Worm (Caenorhabditis elegans) whole organism, late embryonic: ENCODE data around the gene F34H10.1.

Experiments
- C08G9.2 ChIP-seq: sonication (generic microtip); optimal IDR thresholded peaks from 2 replicates; lab custom pipeline; 2016; ENCODE audit warnings: mild to moderate bottlenecking, missing genetic modification characterization, moderate library complexity, missing compliant biosample characterization
- F13H6.1 ChIP-seq: sonication (generic microtip); optimal IDR thresholded peaks from 2 replicates; lab custom pipeline; 2016; ENCODE audit warnings: missing genetic modification characterization, missing compliant biosample characterization
- T23F11.4 ChIP-seq: fragments of 200-800 bp; sonication (Bioruptor generic); optimal IDR thresholded peaks from 2 replicates; lab custom pipeline; 2018; ENCODE audit warnings: mild to moderate bottlenecking, missing genetic modification characterization, missing compliant biosample characterization
- Y22D7AL.16 ChIP-seq: sonication (generic microtip); optimal IDR thresholded peaks from 2 replicates; lab custom pipeline; 2016; ENCODE audit warnings: missing genetic modification characterization, missing compliant biosample characterization
- ama-1 ChIP-seq: fragments of 150-350 bp; optimal IDR thresholded peaks from 2 replicates; lab custom pipeline; 2014
- ceh-45 ChIP-seq: fragments of 200-800 bp; sonication (Bioruptor generic); IDR thresholded peaks from 2 replicates; pipeline ENCODE4 v1.3.6; 2022; ENCODE audit warnings: missing genetic modification reagents, missing genetic modification characterization, missing compliant biosample characterization
- che-1 ChIP-seq: sonication (generic microtip); optimal IDR thresholded peaks from 2 replicates; lab custom pipeline; 2016; ENCODE audit warnings: mild to moderate bottlenecking, missing genetic modification characterization, missing compliant biosample characterization
- ets-4 ChIP-seq: sonication (generic microtip); optimal IDR thresholded peaks from 2 replicates; lab custom pipeline; 2016; ENCODE audit warnings: missing genetic modification characterization, missing compliant biosample characterization
- fkh-6 ChIP-seq: sonication (generic microtip); optimal IDR thresholded peaks from 2 replicates; lab custom pipeline; 2016; ENCODE audit warnings: missing genetic modification characterization, missing compliant biosample characterization
- hlh-13 ChIP-seq: fragments of 200-800 bp; sonication (Bioruptor generic); optimal IDR thresholded peaks from 2 replicates; lab custom pipeline; 2018; ENCODE audit warnings: mild to moderate bottlenecking, missing genetic modification characterization, missing compliant biosample characterization
- pag-3 ChIP-seq: sonication (generic microtip); optimal IDR thresholded peaks from 2 replicates; lab custom pipeline; 2016; ENCODE audit warnings: missing compliant biosample characterization, missing genetic modification characterization, borderline replicate concordance
- pha-4 ChIP-seq: fragments of 150-350 bp; optimal IDR thresholded peaks from 2 replicates; lab custom pipeline; 2018; ENCODE audit warnings: missing biosample characterization, missing genetic modification reagents, missing genetic modification characterization
- pqm-1 ChIP-seq: sonication (generic microtip); optimal IDR thresholded peaks from 2 replicates; lab custom pipeline; 2016; ENCODE audit warnings: missing genetic modification characterization, missing compliant biosample characterization
- ztf-16 ChIP-seq: sonication (generic microtip); optimal IDR thresholded peaks from 2 replicates; lab custom pipeline; 2017; ENCODE audit warnings: missing genetic modification characterization, missing compliant biosample characterization

ce11 chrX:9654232-9654631 lies 28.3 kb downstream of the F34H10.1 start:
- TF ChIP-seq ztf-16 (tag; lab: Kevin White, UChicago) (no peak), F13H6.1 (no peak), Y22D7AL.16 (tag; lab: Kevin White, UChicago) (no peak), pag-3 (no peak), C08G9.2 (no peak), pha-4 (tag; lab: Kevin White, UChicago) (no peak), hlh-13 (GFP tag; lab: Kevin White, UChicago) (no peak), fkh-6 (tag; lab: Kevin White, UChicago) (no peak), che-1 (no peak), ceh-45 (no peak), ama-1 (lab: Kevin White, UChicago) (no peak), T23F11.4 (no peak), ets-4 (tag; lab: Kevin White, UChicago) (no peak), pqm-1 (tag; lab: Kevin White, UChicago) (no peak)
